Fruit fly (Drosophila melanogaster): ENCODE results near the gene CG12379.

dm6 chrX:15709984-15710750, 23.6 kb downstream of the CG12379 start, which contains the start of the genes CG9281 and CG15601:
- TF ChIP-seq Clk (GFP tag; optimal IDR thresholded peaks at IDR 0.05) (no peak), CG7101 (tag; optimal IDR thresholded peaks at IDR 0.05) (no peak), kay (GFP tag; ENCODE audit: borderline replicate concordance) (no peak), CG33017 (tag; optimal IDR thresholded peaks at IDR 0.05) (no peak), CG12768 (GFP tag; optimal IDR thresholded peaks at IDR 0.05) (no peak), bab1 (GFP tag; optimal IDR thresholded peaks at IDR 0.05) (no peak), toe (GFP tag; optimal IDR thresholded peaks at IDR 0.05) (no peak)

All from whole organism, adult.